Fruit fly (Drosophila melanogaster) whole organism, embryonic: Measurements from ENCODE around the gene faf.

Experiments
- B-H2 ChIP-seq: fragments of 200-800 bp; sonication (Bioruptor generic); optimal IDR thresholded peaks from 2 replicates; lab custom pipeline; 2018; ENCODE audit warnings: missing biosample characterization, mild to moderate bottlenecking, missing genetic modification characterization
- CG10267 ChIP-seq: fragments of 200-800 bp; sonication (Bioruptor generic); optimal IDR thresholded peaks from 2 replicates; lab custom pipeline; 2018; ENCODE audit warnings: missing biosample characterization, mild to moderate bottlenecking, missing genetic modification characterization, moderate library complexity
- CG10274 ChIP-seq: fragments of 200-800 bp; sonication (Bioruptor generic); optimal IDR thresholded peaks from 3 replicates; lab custom pipeline; 2017; ENCODE audit warnings: missing biosample characterization, mild to moderate bottlenecking, missing genetic modification characterization
- CG10543 ChIP-seq: fragments of 200-800 bp; sonication (Bioruptor generic); optimal IDR thresholded peaks from 3 replicates; lab custom pipeline; 2017; ENCODE audit warnings: missing biosample characterization, mild to moderate bottlenecking, missing genetic modification characterization, moderate library complexity
- CG11398 ChIP-seq: fragments of 200-800 bp; sonication (Bioruptor generic); optimal IDR thresholded peaks from 2 replicates; lab custom pipeline; 2016; ENCODE audit warnings: missing biosample characterization, missing genetic modification characterization
- CG12155 ChIP-seq: fragments of 200-800 bp; sonication (Bioruptor generic); optimal IDR thresholded peaks from 3 replicates; lab custom pipeline; 2016; ENCODE audit warnings: missing biosample characterization, missing genetic modification characterization
- CG12391 ChIP-seq: fragments of 200-800 bp; sonication (Bioruptor generic); optimal IDR thresholded peaks from 3 replicates; lab custom pipeline; 2018; ENCODE audit warnings: missing biosample characterization, mild to moderate bottlenecking, missing genetic modification characterization, moderate library complexity
- CG12659 ChIP-seq: fragments of 200-800 bp; sonication (Bioruptor generic); optimal IDR thresholded peaks from 3 replicates; lab custom pipeline; 2017; ENCODE audit warnings: mild to moderate bottlenecking, missing biosample characterization, missing genetic modification reagents, missing genetic modification characterization
- CG13624 ChIP-seq: fragments of 200-800 bp; sonication (Bioruptor generic); optimal IDR thresholded peaks from 2 replicates; lab custom pipeline; 2016; ENCODE audit warnings: missing biosample characterization, missing genetic modification characterization
- CG13894 ChIP-seq: fragments of 200-800 bp; sonication (Bioruptor generic); optimal IDR thresholded peaks from 3 replicates; lab custom pipeline; 2018; ENCODE audit warnings: missing biosample characterization, mild to moderate bottlenecking, missing genetic modification characterization, moderate library complexity
- CG1603 ChIP-seq: fragments of 200-800 bp; sonication (Bioruptor generic); optimal IDR thresholded peaks from 2 replicates; lab custom pipeline; 2019; ENCODE audit warnings: missing biosample characterization, mild to moderate bottlenecking, missing genetic modification characterization, moderate library complexity
- CG17186 ChIP-seq: fragments of 200-800 bp; sonication (Bioruptor generic); optimal IDR thresholded peaks from 3 replicates; lab custom pipeline; 2017; ENCODE audit warnings: missing biosample characterization, missing genetic modification reagents, missing genetic modification characterization
- CG17385 ChIP-seq: fragments of 200-800 bp; sonication (Bioruptor generic); optimal IDR thresholded peaks from 3 replicates; lab custom pipeline; 2018; ENCODE audit warnings: missing biosample characterization, mild to moderate bottlenecking, missing genetic modification characterization
- CG2116 ChIP-seq: fragments of 200-800 bp; sonication (Bioruptor generic); optimal IDR thresholded peaks from 3 replicates; lab custom pipeline; 2018; ENCODE audit warnings: missing biosample characterization, mild to moderate bottlenecking, missing genetic modification characterization
- CG2129 ChIP-seq: fragments of 200-800 bp; sonication (Bioruptor generic); IDR thresholded peaks from 2 replicates; pipeline ENCODE4 v1.3.6; 2022; ENCODE audit warnings: missing biosample characterization, missing genetic modification characterization; ENCODE audit not compliant: partially characterized antibody
- CG2678 ChIP-seq: fragments of 200-800 bp; sonication (Bioruptor generic); optimal IDR thresholded peaks from 3 replicates; lab custom pipeline; 2019; ENCODE audit warnings: missing biosample characterization, mild to moderate bottlenecking, missing genetic modification characterization, moderate library complexity
- CG3065 ChIP-seq: fragments of 200-800 bp; sonication (Bioruptor generic); optimal IDR thresholded peaks from 2 replicates; lab custom pipeline; 2016; ENCODE audit warnings: missing biosample characterization, missing genetic modification characterization
- CG33213 ChIP-seq: fragments of 200-800 bp; sonication (Bioruptor generic); optimal IDR thresholded peaks from 3 replicates; lab custom pipeline; 2016; ENCODE audit warnings: missing biosample characterization, missing genetic modification characterization
- CG4854 ChIP-seq: fragments of 200-800 bp; sonication (Bioruptor generic); optimal IDR thresholded peaks from 2 replicates; lab custom pipeline; 2016; ENCODE audit warnings: missing biosample characterization, missing genetic modification characterization, inconsistent platforms
- CG7786 ChIP-seq: fragments of 200-800 bp; sonication (Bioruptor generic); optimal IDR thresholded peaks from 2 replicates; lab custom pipeline; 2016; ENCODE audit warnings: missing biosample characterization, missing genetic modification characterization
- CG7839 ChIP-seq: fragments of 200-800 bp; sonication (Bioruptor generic); optimal IDR thresholded peaks from 3 replicates; lab custom pipeline; 2018; ENCODE audit warnings: missing biosample characterization, mild to moderate bottlenecking, missing genetic modification characterization, moderate library complexity
- CG7987 ChIP-seq: fragments of 200-800 bp; sonication (Bioruptor generic); optimal IDR thresholded peaks from 2 replicates; lab custom pipeline; 2018; ENCODE audit warnings: missing biosample characterization, mild to moderate bottlenecking, missing genetic modification characterization, moderate library complexity
- CG8089 ChIP-seq: fragments of 200-800 bp; sonication (Bioruptor generic); optimal IDR thresholded peaks from 3 replicates; lab custom pipeline; 2016; ENCODE audit warnings: missing biosample characterization, missing genetic modification characterization
- CG8290 ChIP-seq, 3 experiments: fragments of 200-800 bp; sonication (Bioruptor generic); optimal IDR thresholded peaks; 2 replicates each; lab custom pipeline; 2016 to 2019; ENCODE audit warnings: missing biosample characterization in 3 of 3, missing genetic modification characterization in 3 of 3, mild to moderate bottlenecking in 2 of 3, moderate library complexity in 1 of 3
- CG8388 ChIP-seq: fragments of 200-800 bp; sonication (Bioruptor generic); optimal IDR thresholded peaks from 2 replicates; lab custom pipeline; 2019; ENCODE audit warnings: missing biosample characterization, mild to moderate bottlenecking, missing genetic modification characterization, moderate library complexity
- CG9437 ChIP-seq: fragments of 200-800 bp; sonication (Bioruptor generic); optimal IDR thresholded peaks from 2 replicates; lab custom pipeline; 2018; ENCODE audit warnings: missing biosample characterization, mild to moderate bottlenecking, missing genetic modification characterization
- CTCF ChIP-seq: fragments of 200-800 bp; sonication (Bioruptor generic); optimal IDR thresholded peaks from 2 replicates; lab custom pipeline; 2017; ENCODE audit warnings: missing biosample characterization, mild to moderate bottlenecking, missing genetic modification characterization, moderate library complexity
- Dp ChIP-seq: fragments of 200-800 bp; sonication (Bioruptor generic); optimal IDR thresholded peaks from 2 replicates; lab custom pipeline; 2018; ENCODE audit warnings: missing biosample characterization, mild to moderate bottlenecking, missing genetic modification characterization, moderate library complexity
- Gsc ChIP-seq: fragments of 200-800 bp; sonication (Bioruptor generic); IDR thresholded peaks from 2 replicates; pipeline ENCODE4 v1.3.6; 2022; ENCODE audit warnings: missing biosample characterization, missing genetic modification characterization
- HmgZ ChIP-seq: fragments of 200-800 bp; sonication (Bioruptor generic); optimal IDR thresholded peaks from 2 replicates; lab custom pipeline; 2018; ENCODE audit warnings: missing biosample characterization, mild to moderate bottlenecking, missing genetic modification characterization
- Max ChIP-seq: fragments of 200-800 bp; sonication (Bioruptor generic); optimal IDR thresholded peaks from 2 replicates; lab custom pipeline; 2016; ENCODE audit warnings: missing biosample characterization, mild to moderate bottlenecking, missing genetic modification characterization
- NC2β ChIP-seq: fragments of 200-800 bp; sonication (Bioruptor generic); optimal IDR thresholded peaks from 2 replicates; lab custom pipeline; 2016; ENCODE audit warnings: missing biosample characterization, missing genetic modification characterization
- Oaz ChIP-seq: fragments of 200-800 bp; sonication (Bioruptor generic); IDR thresholded peaks from 2 replicates; pipeline ENCODE4 v1.3.6; 2022; ENCODE audit warnings: missing biosample characterization, missing genetic modification characterization
- Pdp1 ChIP-seq, 2 experiments: fragments of 200-800 bp; sonication (Bioruptor generic); optimal IDR thresholded peaks; 3 replicates each; lab custom pipeline; 2016; ENCODE audit warnings: missing biosample characterization in 2 of 2, missing genetic modification characterization in 2 of 2, mild to moderate bottlenecking in 1 of 2, moderate library complexity in 1 of 2
- Sry-β ChIP-seq: fragments of 200-800 bp; sonication (Bioruptor generic); optimal IDR thresholded peaks from 2 replicates; lab custom pipeline; 2018; ENCODE audit warnings: missing biosample characterization, mild to moderate bottlenecking, missing genetic modification characterization, moderate library complexity
- Trl ChIP-seq, 3 experiments: fragments of >200 bp in 2 of 3; fragments of 200-800 bp in 1 of 3; sonication (Bioruptor generic) in 1 of 3; optimal IDR thresholded peaks; 2 replicates in 1 of 3; 3 replicates in 2 of 3; lab custom pipeline; 2016 to 2017; ENCODE audit warnings: missing biosample characterization in 1 of 3, missing genetic modification characterization in 1 of 3
- Xbp1 ChIP-seq: fragments of 200-800 bp; sonication (Bioruptor generic); optimal IDR thresholded peaks from 3 replicates; lab custom pipeline; 2016; ENCODE audit warnings: missing biosample characterization, mild to moderate bottlenecking, missing genetic modification characterization
- aop ChIP-seq: fragments of 200-800 bp; sonication (Bioruptor generic); IDR thresholded peaks from 2 replicates; pipeline ENCODE4 v1.3.6; 2022; ENCODE audit warnings: missing biosample characterization, missing genetic modification characterization
- corto ChIP-seq: fragments of 200-800 bp; sonication (Bioruptor generic); optimal IDR thresholded peaks from 2 replicates; lab custom pipeline; 2016; ENCODE audit warnings: missing biosample characterization, mild to moderate bottlenecking, missing genetic modification characterization, moderate library complexity
- gfzf ChIP-seq: fragments of 200-800 bp; sonication (Bioruptor generic); optimal IDR thresholded peaks from 2 replicates; lab custom pipeline; 2016; ENCODE audit warnings: missing biosample characterization, mild to moderate bottlenecking, missing genetic modification characterization, moderate library complexity
- gro ChIP-seq: fragments of 200-800 bp; sonication (Bioruptor generic); optimal IDR thresholded peaks from 2 replicates; lab custom pipeline; 2016; ENCODE audit warnings: missing biosample characterization, missing genetic modification characterization
- hkb ChIP-seq, 2 experiments: fragments of 200-800 bp in 1 of 2; fragments of >200 bp in 1 of 2; sonication (Bioruptor generic) in 1 of 2; IDR thresholded peaks in 1 of 2; optimal IDR thresholded peaks in 1 of 2; 2 replicates each; pipeline versions ENCODE4 v1.3.6 to Lab custom; 2017 to 2022; ENCODE audit warnings: missing biosample characterization in 1 of 2, missing genetic modification characterization in 1 of 2
- kay ChIP-seq: fragments of 200-800 bp; sonication (Bioruptor generic); optimal IDR thresholded peaks from 2 replicates; lab custom pipeline; 2016; ENCODE audit warnings: missing biosample characterization, missing genetic modification characterization
- nerfin-1 ChIP-seq: fragments of 200-800 bp; sonication (Bioruptor generic); optimal IDR thresholded peaks from 3 replicates; lab custom pipeline; 2019; ENCODE audit warnings: missing biosample characterization, mild to moderate bottlenecking, missing genetic modification characterization, moderate library complexity
- onecut ChIP-seq: fragments of 200-800 bp; sonication (Bioruptor generic); IDR thresholded peaks from 2 replicates; pipeline ENCODE4 v1.3.6; 2022; ENCODE audit warnings: missing biosample characterization, missing genetic modification characterization
- pb ChIP-seq: fragments of 200-800 bp; sonication (Bioruptor generic); optimal IDR thresholded peaks from 3 replicates; lab custom pipeline; 2016; ENCODE audit warnings: missing biosample characterization, missing genetic modification characterization
- slp2 ChIP-seq: fragments of 200-800 bp; sonication (Bioruptor generic); optimal IDR thresholded peaks from 2 replicates; lab custom pipeline; 2016; ENCODE audit warnings: missing biosample characterization, missing genetic modification characterization
- trem ChIP-seq: fragments of 200-800 bp; optimal IDR thresholded peaks from 3 replicates; lab custom pipeline; 2019; ENCODE audit warnings: missing biosample characterization, mild to moderate bottlenecking, missing genetic modification characterization, moderate library complexity

Gene faf

dm6 chr3R:31747429-31748048, 29.3 kb upstream of the faf start, which contains the start of the genes nero and CG1910 (continued):
- TF ChIP-seq CG13894 (tag; lab: Kevin White, UChicago) (peak; percentile 8), Dp (GFP tag; lab: Kevin White, UChicago) (peak; percentile 54), B-H2 (peak; percentile 27), CG11398 (GFP tag; lab: Kevin White, UChicago) (no peak), corto (GFP tag; lab: Kevin White, UChicago) (no peak), gfzf (GFP tag; lab: Kevin White, UChicago) (peak; percentile 92), CG13624 (no peak), CG1603 (peak; percentile 74), CG2116 (GFP tag; lab: Kevin White, UChicago) (peak; percentile 63), CG9437 (peak; percentile 96), CG12659 (peak; percentile 63), Oaz (GFP tag; lab: Robert Waterston, UW) (no peak), gro (peak; percentile 33), CG17186 (GFP tag; lab: Kevin White, UChicago) (peak; percentile 88), CG8089 (GFP tag; lab: Kevin White, UChicago) (peak; percentile 2), aop (GFP tag; lab: Robert Waterston, UW) (no peak), CG12155 (GFP tag; lab: Kevin White, UChicago) (peak; percentile 6), Max (GFP tag; lab: Kevin White, UChicago) (peak; percentile 51), Pdp1 (GFP tag; optimal IDR thresholded peaks at IDR 0.05; lab: Kevin White, UChicago) (peak in 1 of 2 experiments; percentile 73), CG17385 (GFP tag; lab: Kevin White, UChicago) (peak; percentile 41), onecut (GFP tag; lab: Robert Waterston, UW) (peak; percentile 58), CG8290 (GFP tag; optimal IDR thresholded peaks at IDR 0.05; lab: Kevin White, UChicago) (peak; percentile 15), CG8290 (tag; optimal IDR thresholded peaks at IDR 0.05; lab: Kevin White, UChicago) (peak in 1 of 2 experiments; percentile 77), Xbp1 (GFP tag; lab: Kevin White, UChicago) (peak; percentile 52), CG12391 (tag; lab: Kevin White, UChicago) (peak; percentile 28), Trl (optimal IDR thresholded peaks at IDR 0.05; lab: Kevin White, UChicago) (no peak), Trl (GFP tag; optimal IDR thresholded peaks at IDR 0.05; lab: Kevin White, UChicago) (peak; percentile 19), CG8388 (GFP tag; lab: Kevin White, UChicago) (peak; percentile 10), CG3065 (GFP tag; lab: Kevin White, UChicago) (peak; percentile 7), NC2β (GFP tag; lab: Kevin White, UChicago) (peak; percentile 36), nerfin-1 (peak; percentile 25), CG10274 (GFP tag; lab: Kevin White, UChicago) (no peak), CG33213 (GFP tag; lab: Kevin White, UChicago) (peak; percentile 42), hkb (optimal IDR thresholded peaks at IDR 0.05; lab: Kevin White, UChicago) (peak; percentile 30), hkb (GFP tag; IDR thresholded peaks at IDR 0.05; lab: Robert Waterston, UW) (no peak), kay (GFP tag; lab: Kevin White, UChicago) (peak; percentile 23), CTCF (peak; percentile 39), HmgZ (tag; lab: Kevin White, UChicago) (peak; percentile 77), CG2129 (GFP tag; lab: Robert Waterston, UW) (no peak), Gsc (GFP tag; lab: Robert Waterston, UW) (no peak), CG10267 (peak; percentile 85), slp2 (GFP tag; lab: Kevin White, UChicago) (no peak), trem (tag; lab: Kevin White, UChicago) (peak; percentile 99), CG10543 (GFP tag; lab: Kevin White, UChicago) (peak; percentile 21), CG7786 (GFP tag; lab: Kevin White, UChicago) (peak; percentile 16), CG7839 (no peak), CG4854 (GFP tag; lab: Kevin White, UChicago) (no peak), CG7987 (peak; percentile 19), CG2678 (tag; lab: Kevin White, UChicago) (peak; percentile 11), pb (GFP tag; lab: Kevin White, UChicago) (no peak), Sry-β (GFP tag; lab: Kevin White, UChicago) (peak; percentile 84)
